Worm (Caenorhabditis elegans): ENCODE results near the gene sre-12.

The sre-12 gene

ce11 chrV:6935878-6936277, 43.0 kb downstream of the sre-12 start, which contains the start of gene Y57E12B.10:
Y57E12B.10 (minus strand) TSS chrV:6935978.
- TF ChIP-seq B0336.3 (GFP tag; IDR thresholded peaks at IDR 0.05) (no peak), ccch-3 (GFP tag; optimal IDR thresholded peaks at IDR 0.05) (no peak), attf-3 (GFP tag; conservative IDR thresholded peaks at IDR 0.05) (no peak), ets-4 (GFP tag; optimal IDR thresholded peaks at IDR 0.05) (no peak), ztf-22 (GFP tag; optimal IDR thresholded peaks at IDR 0.05) (no peak), ZK185.1 (tag; optimal IDR thresholded peaks at IDR 0.05; ENCODE audit: poor library complexity, severe bottlenecking) (no peak), attf-5 (GFP tag; optimal IDR thresholded peaks at IDR 0.05) (no peak), ztf-3 (GFP tag; optimal IDR thresholded peaks at IDR 0.05) (no peak), F55B11.4 (tag; optimal IDR thresholded peaks at IDR 0.05; ENCODE audit: borderline replicate concordance, insufficient read depth) (no peak), F52B5.7 (tag; optimal IDR thresholded peaks at IDR 0.05) (no peak), egl-44 (GFP tag; IDR thresholded peaks at IDR 0.05) (no peak), B0035.1 (tag; optimal IDR thresholded peaks at IDR 0.05) (no peak), lsy-27 (tag; optimal IDR thresholded peaks at IDR 0.05; ENCODE audit: borderline replicate concordance, insufficient read depth) (no peak), hsf-1 (GFP tag; IDR thresholded peaks at IDR 0.05) (no peak), cebp-1 (GFP tag; IDR thresholded peaks at IDR 0.05) (no peak), cebp-1 (tag; optimal IDR thresholded peaks at IDR 0.05) (no peak), lin-35 (GFP tag; optimal IDR thresholded peaks at IDR 0.05) (no peak)

- no peak for TF ChIP-seq lag-1 (GFP tag; IDR thresholded peaks at IDR 0.05)
- TF ChIP-seq Y53F4B.3 (GFP tag; IDR thresholded peaks at IDR 0.05), result no peak
- no peak for TF ChIP-seq lin-40 (tag; optimal IDR thresholded peaks at IDR 0.05)
- TF ChIP-seq him-1 (tag; optimal IDR thresholded peaks at IDR 0.05), result no peak
- TF ChIP-seq tlf-1 (GFP tag; optimal IDR thresholded peaks at IDR 0.05), result no peak
- TF ChIP-seq athp-1 (tag; optimal IDR thresholded peaks at IDR 0.05), result no peak
- TF ChIP-seq rcor-1 (GFP tag; IDR thresholded peaks at IDR 0.05), result no peak
- no peak for TF ChIP-seq ceh-27 (GFP tag; optimal IDR thresholded peaks at IDR 0.05)
- TF ChIP-seq dpff-1 (tag; optimal IDR thresholded peaks at IDR 0.05), result no peak
- no peak for TF ChIP-seq mcd-1 (GFP tag; IDR thresholded peaks at IDR 0.05)
- no peak for TF ChIP-seq nhr-90 (tag; optimal IDR thresholded peaks at IDR 0.05)
- TF ChIP-seq nhr-80 (tag; optimal IDR thresholded peaks at IDR 0.05), result no peak
Observed at ce11 chrV:6934212-6934611, 44.7 kb downstream of the sre-12 start, which contains the start of gene lipl-6. lipl-6 (minus strand) TSS chrV:6934312.

- TF ChIP-seq zfh-2 (GFP tag; conservative IDR thresholded peaks at IDR 0.05), result peak; percentile 59
- no peak for TF ChIP-seq ceh-40 (GFP tag; IDR thresholded peaks at IDR 0.05)
Observed at ce11 chrV:6930284-6930683, 48.6 kb downstream of the sre-12 start.

DNA sequence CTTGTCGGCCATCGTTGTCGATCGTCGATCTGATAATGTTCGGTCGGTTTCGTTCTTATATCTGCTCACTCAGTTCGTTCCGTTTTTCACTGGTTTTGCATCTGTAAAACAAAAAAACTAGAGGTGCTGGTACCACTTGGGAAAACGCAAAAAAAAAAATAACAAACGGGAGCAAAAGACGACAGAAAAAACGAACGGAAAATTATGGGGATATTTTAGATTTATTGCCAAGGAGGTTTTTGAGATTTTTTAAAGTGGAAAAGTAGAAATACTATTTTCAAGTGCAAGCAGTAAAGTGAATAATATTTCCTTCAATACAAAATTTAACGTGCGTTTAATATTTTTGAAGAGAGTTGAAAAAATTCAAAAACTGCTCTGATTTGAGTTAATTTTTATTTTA, 50.0 kb downstream of the sre-12 start, which contains the start of gene unc-68:
Gene unc-68 (minus strand): TSS at position 101 of the 400 bp plus-strand sequence.
- no peak for TF ChIP-seq F22D6.2 (tag; optimal IDR thresholded peaks at IDR 0.05)
